Worm (Caenorhabditis elegans) whole organism, L4/young adult: ENCODE measurements around the gene C14B9.8.

ENCODE experiments used
- W03F9.2 ChIP-seq: fragments of 150-350 bp; optimal IDR thresholded peaks from 2 replicates; lab custom pipeline; 2014; ENCODE audit warnings: missing biosample characterization, missing genetic modification characterization
- dao-5 ChIP-seq: sonication (generic microtip); optimal IDR thresholded peaks from 2 replicates; lab custom pipeline; 2016; ENCODE audit warnings: missing genotype, missing genetic modification characterization, moderate library complexity, missing compliant biosample characterization
- him-1 ChIP-seq: sonication (generic microtip); optimal IDR thresholded peaks from 2 replicates; lab custom pipeline; 2016; ENCODE audit warnings: missing genotype, missing genetic modification reagents, missing genetic modification characterization, missing compliant biosample characterization

Gene C14B9.8

DNA sequence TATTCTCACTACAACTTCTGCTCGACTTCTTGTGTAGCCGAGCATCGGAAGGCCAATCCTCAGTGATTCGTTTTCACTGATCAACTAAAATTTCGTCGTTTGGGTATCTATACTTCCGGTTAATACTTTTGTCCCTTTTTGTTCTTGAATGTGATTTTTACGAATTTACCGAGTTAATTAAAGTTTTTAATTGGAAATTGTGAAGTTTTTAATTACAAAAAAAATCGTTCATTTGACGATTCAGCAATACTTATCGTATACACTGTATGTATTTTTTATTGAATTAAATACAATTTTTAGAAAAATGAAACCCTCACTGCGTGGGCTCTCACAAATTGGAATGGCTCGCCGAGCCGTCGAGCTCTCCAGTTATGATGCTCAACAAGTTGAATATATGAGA, 53.0 kb downstream of the C14B9.8 start, which contains the start of gene idi-1:
idi-1 (plus strand) TSS at position 301 of the 400 bp plus-strand sequence.
- no peak for TF ChIP-seq him-1 (tag; lab: Kevin White, UChicago)
- TF ChIP-seq W03F9.2: no peak
- no peak for TF ChIP-seq dao-5 (tag; lab: Kevin White, UChicago)
